Fruit fly (Drosophila melanogaster) whole organism, embryonic: ENCODE results near the gene CG17666.

ENCODE experiments used
- CG10431 ChIP-seq: fragments of 200-800 bp; sonication (Bioruptor generic); optimal IDR thresholded peaks from 3 replicates; lab custom pipeline; 2018; ENCODE audit warnings: missing biosample characterization, mild to moderate bottlenecking, missing genetic modification characterization
- CG34422 ChIP-seq: fragments of 200-800 bp; sonication (Bioruptor generic); IDR thresholded peaks from 3 replicates; pipeline ENCODE4 v1.3.6; 2022; ENCODE audit warnings: missing biosample characterization, missing genetic modification characterization
- CG4328 ChIP-seq: fragments of 200-800 bp; sonication (Bioruptor generic); optimal IDR thresholded peaks from 3 replicates; lab custom pipeline; 2017; ENCODE audit warnings: missing biosample characterization, missing genetic modification reagents, missing genetic modification characterization
- E2f1 ChIP-seq: fragments of 200-800 bp; sonication (Bioruptor generic); IDR thresholded peaks from 2 replicates; pipeline ENCODE4 v1.3.6; 2022; ENCODE audit warnings: missing biosample characterization, missing genetic modification characterization
- Nf-YA ChIP-seq: fragments of 200-800 bp; sonication (Bioruptor generic); IDR thresholded peaks from 2 replicates; pipeline ENCODE4 v1.3.6; 2022; ENCODE audit warnings: missing biosample characterization, missing genetic modification characterization
- Nf-YB ChIP-seq: fragments of 200-800 bp; sonication (Bioruptor generic); optimal IDR thresholded peaks from 3 replicates; lab custom pipeline; 2019; ENCODE audit warnings: missing biosample characterization, mild to moderate bottlenecking, missing genetic modification characterization, moderate library complexity
- Tbp ChIP-seq: fragments of >200 bp; optimal IDR thresholded peaks from 2 replicates; lab custom pipeline; 2018; ENCODE audit warnings: missing biosample characterization, missing genetic modification characterization
- pb ChIP-seq: fragments of 200-800 bp; sonication (Bioruptor generic); optimal IDR thresholded peaks from 3 replicates; lab custom pipeline; 2016; ENCODE audit warnings: missing biosample characterization, missing genetic modification characterization
- tll ChIP-seq, 2 experiments: fragments of 200-800 bp in 1 of 2; fragments of >200 bp in 1 of 2; sonication (Bioruptor generic) in 1 of 2; optimal IDR thresholded peaks; 2 replicates each; lab custom pipeline; 2017 to 2019; ENCODE audit warnings: missing biosample characterization in 2 of 2, missing genetic modification characterization in 2 of 2, mild to moderate bottlenecking in 1 of 2, moderate library complexity in 1 of 2
- zf30C ChIP-seq: fragments of 200-800 bp; sonication (Bioruptor generic); optimal IDR thresholded peaks from 3 replicates; lab custom pipeline; 2018; ENCODE audit warnings: missing biosample characterization, mild to moderate bottlenecking, missing genetic modification characterization

dm6 chr3L:12799431-12800147 is 18.5 kb downstream of the CG17666 start:
- TF ChIP-seq Nf-YA (no peak), zf30C (no peak), CG34422 (no peak), Nf-YB (GFP tag; lab: Kevin White, UChicago) (no peak), E2f1 (GFP tag; lab: Robert Waterston, UW) (no peak), CG10431 (GFP tag; lab: Kevin White, UChicago) (no peak), CG4328 (GFP tag; lab: Kevin White, UChicago) (no peak), pb (GFP tag; lab: Kevin White, UChicago) (no peak), tll (GFP tag; optimal IDR thresholded peaks at IDR 0.05; lab: Kevin White, UChicago) (no peak), Tbp (no peak)
